Fruit fly (Drosophila melanogaster): ENCODE data around the gene lush.

DNA sequence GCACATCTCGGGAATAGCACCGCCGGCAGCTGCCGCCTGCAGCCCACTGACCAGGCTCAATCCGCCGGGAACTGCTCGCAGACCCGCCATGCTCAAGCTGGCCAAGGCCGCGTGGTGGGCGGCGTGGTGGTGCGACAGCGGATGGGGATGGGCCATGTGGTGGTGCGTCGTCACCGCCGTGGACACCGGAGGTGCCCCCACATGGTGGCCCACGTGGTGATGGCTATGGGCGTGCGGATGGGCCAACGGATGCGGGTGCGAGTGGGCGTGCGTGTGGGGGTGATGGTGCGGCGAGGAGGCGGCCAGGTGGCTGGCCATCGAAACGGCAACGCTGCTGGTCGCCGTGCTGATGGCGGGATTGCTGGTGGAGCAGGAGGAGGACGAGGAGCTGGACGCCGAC is 47.6 kb upstream of the lush start:
- TF ChIP-seq Dll (optimal IDR thresholded peaks at IDR 0.05) (no peak), EcR (GFP tag; optimal IDR thresholded peaks at IDR 0.05) (no peak), pan (optimal IDR thresholded peaks at IDR 0.05) (no peak), usp (GFP tag; optimal IDR thresholded peaks at IDR 0.05) (no peak), psq (optimal IDR thresholded peaks at IDR 0.05) (no peak), CG8478 (optimal IDR thresholded peaks at IDR 0.05) (no peak)

Measured in whole organism.